Worm (Caenorhabditis elegans): ENCODE measurements around the gene C16A11.3.

C16A11.3 gene

ce11 chrII:4194127-4194526 is 35.2 kb upstream of the C16A11.3 start, which contains the start of gene mth-2:
Gene mth-2, minus strand, starts transcription at chrII:4194314.
- TF ChIP-seq lsy-2 (tag; optimal IDR thresholded peaks at IDR 0.05) (no peak), pha-4 (tag; optimal IDR thresholded peaks at IDR 0.05) (no peak), M03D4.4 (tag; optimal IDR thresholded peaks at IDR 0.05) (no peak), mep-1 (tag; optimal IDR thresholded peaks at IDR 0.05) (no peak), ceh-83 (GFP tag; optimal IDR thresholded peaks at IDR 0.05) (no peak), lin-13 (tag; optimal IDR thresholded peaks at IDR 0.05) (no peak), ceh-39 (tag; optimal IDR thresholded peaks at IDR 0.05) (no peak), zip-8 (tag; optimal IDR thresholded peaks at IDR 0.05) (no peak), ham-2 (GFP tag; optimal IDR thresholded peaks at IDR 0.05) (no peak), elt-3 (tag; optimal IDR thresholded peaks at IDR 0.05) (no peak), ces-1 (GFP tag; optimal IDR thresholded peaks at IDR 0.05) (no peak), nhr-12 (tag; optimal IDR thresholded peaks at IDR 0.05) (no peak)

ce11 chrII:4203729-4204184 is 25.6 kb upstream of the C16A11.3 start, which contains the start of gene mth-1:
Gene mth-1, minus strand, starts transcription at chrII:4203779.
- TF ChIP-seq nhr-12 (tag; optimal IDR thresholded peaks at IDR 0.05) (no peak), flh-1 (GFP tag; optimal IDR thresholded peaks at IDR 0.05) (no peak), pha-4 (tag; optimal IDR thresholded peaks at IDR 0.05) (no peak), lin-32 (GFP tag; optimal IDR thresholded peaks at IDR 0.05) (no peak), tbx-8 (GFP tag; optimal IDR thresholded peaks at IDR 0.05) (no peak), unc-62 (GFP tag; optimal IDR thresholded peaks at IDR 0.05) (no peak), ceh-39 (tag; optimal IDR thresholded peaks at IDR 0.05) (no peak), blmp-1 (tag; optimal IDR thresholded peaks at IDR 0.05) (no peak), mep-1 (tag; optimal IDR thresholded peaks at IDR 0.05) (no peak)

- no peak for TF ChIP-seq M03D4.4 (tag; optimal IDR thresholded peaks at IDR 0.05)
- peak; percentile 52 for TF ChIP-seq zip-8 (tag; optimal IDR thresholded peaks at IDR 0.05)
These were observed 20.1 kb upstream of the C16A11.3 start, which contains the start of gene F31D5.6 for ce11 chrII:4209071-4209747. Gene F31D5.6, plus strand, starts transcription at chrII:4209697.

- TF ChIP-seq sem-2 (GFP tag; optimal IDR thresholded peaks at IDR 0.05) (no peak), ztf-11 (tag; optimal IDR thresholded peaks at IDR 0.05) (no peak), nhr-12 (tag; optimal IDR thresholded peaks at IDR 0.05) (no peak), unc-120 (tag; optimal IDR thresholded peaks at IDR 0.05; ENCODE audit: poor library complexity, severe bottlenecking) (no peak), flh-1 (GFP tag; optimal IDR thresholded peaks at IDR 0.05) (no peak), ceh-39 (tag; optimal IDR thresholded peaks at IDR 0.05) (no peak), mls-2 (tag; optimal IDR thresholded peaks at IDR 0.05) (no peak), tbx-8 (GFP tag; optimal IDR thresholded peaks at IDR 0.05) (no peak), nhr-28 (tag; optimal IDR thresholded peaks at IDR 0.05) (no peak)
These were observed 18.2 kb upstream of the C16A11.3 start, which contains the start of gene F31D5.7 for ce11 chrII:4211113-4211512. Gene F31D5.7, plus strand, starts transcription at chrII:4211413.

- TF ChIP-seq mls-2 (tag; optimal IDR thresholded peaks at IDR 0.05) (no peak), tbx-8 (GFP tag; optimal IDR thresholded peaks at IDR 0.05) (no peak), lsy-2 (tag; optimal IDR thresholded peaks at IDR 0.05) (no peak), sem-2 (GFP tag; optimal IDR thresholded peaks at IDR 0.05) (no peak), lin-13 (tag; optimal IDR thresholded peaks at IDR 0.05) (no peak)
These were observed 14.0 kb upstream of the C16A11.3 start, which contains the start of gene F31D5.2 for ce11 chrII:4215318-4215717. Gene F31D5.2, plus strand, starts transcription at chrII:4215618.

- TF ChIP-seq mls-2 (tag; optimal IDR thresholded peaks at IDR 0.05) = no peak
- no peak for TF ChIP-seq nhr-28 (tag; optimal IDR thresholded peaks at IDR 0.05)
- no peak for TF ChIP-seq mep-1 (tag; optimal IDR thresholded peaks at IDR 0.05)
- no peak for TF ChIP-seq ham-2 (GFP tag; optimal IDR thresholded peaks at IDR 0.05)
- no peak for TF ChIP-seq flh-1 (GFP tag; optimal IDR thresholded peaks at IDR 0.05)
- TF ChIP-seq tbx-8 (GFP tag; optimal IDR thresholded peaks at IDR 0.05) = no peak
- TF ChIP-seq cnd-1 (tag; optimal IDR thresholded peaks at IDR 0.05) = no peak
- no peak for TF ChIP-seq unc-62 (GFP tag; optimal IDR thresholded peaks at IDR 0.05)
- no peak for TF ChIP-seq M03D4.4 (tag; optimal IDR thresholded peaks at IDR 0.05)
- TF ChIP-seq ztf-11 (tag; optimal IDR thresholded peaks at IDR 0.05) = no peak
- no peak for TF ChIP-seq ceh-83 (GFP tag; optimal IDR thresholded peaks at IDR 0.05)
- no peak for TF ChIP-seq blmp-1 (tag; optimal IDR thresholded peaks at IDR 0.05)
- TF ChIP-seq sem-2 (GFP tag; optimal IDR thresholded peaks at IDR 0.05) = no peak
- no peak for TF ChIP-seq hlh-1 (tag; optimal IDR thresholded peaks at IDR 0.05)
These were observed 10.3 kb upstream of the C16A11.3 start, which contains the start of gene F31D5.1 for ce11 chrII:4219062-4219461. Gene F31D5.1, plus strand, starts transcription at chrII:4219362.

ce11 chrII:4222469-4222868 is 6.9 kb upstream of the C16A11.3 start:
- TF ChIP-seq ces-1 (GFP tag; optimal IDR thresholded peaks at IDR 0.05) (no peak), lin-13 (tag; optimal IDR thresholded peaks at IDR 0.05) (no peak), flh-1 (GFP tag; optimal IDR thresholded peaks at IDR 0.05) (no peak), ceh-43 (GFP tag; optimal IDR thresholded peaks at IDR 0.05) (no peak), ham-2 (GFP tag; optimal IDR thresholded peaks at IDR 0.05) (no peak), mls-2 (tag; optimal IDR thresholded peaks at IDR 0.05) (no peak), tbx-8 (GFP tag; optimal IDR thresholded peaks at IDR 0.05) (no peak), cnd-1 (tag; optimal IDR thresholded peaks at IDR 0.05) (no peak), drap-1 (GFP tag; optimal IDR thresholded peaks at IDR 0.05) (no peak), lin-32 (GFP tag; optimal IDR thresholded peaks at IDR 0.05) (no peak)
